Fruit fly (Drosophila melanogaster): Measurements from ENCODE around the gene RSG7.

DNA sequence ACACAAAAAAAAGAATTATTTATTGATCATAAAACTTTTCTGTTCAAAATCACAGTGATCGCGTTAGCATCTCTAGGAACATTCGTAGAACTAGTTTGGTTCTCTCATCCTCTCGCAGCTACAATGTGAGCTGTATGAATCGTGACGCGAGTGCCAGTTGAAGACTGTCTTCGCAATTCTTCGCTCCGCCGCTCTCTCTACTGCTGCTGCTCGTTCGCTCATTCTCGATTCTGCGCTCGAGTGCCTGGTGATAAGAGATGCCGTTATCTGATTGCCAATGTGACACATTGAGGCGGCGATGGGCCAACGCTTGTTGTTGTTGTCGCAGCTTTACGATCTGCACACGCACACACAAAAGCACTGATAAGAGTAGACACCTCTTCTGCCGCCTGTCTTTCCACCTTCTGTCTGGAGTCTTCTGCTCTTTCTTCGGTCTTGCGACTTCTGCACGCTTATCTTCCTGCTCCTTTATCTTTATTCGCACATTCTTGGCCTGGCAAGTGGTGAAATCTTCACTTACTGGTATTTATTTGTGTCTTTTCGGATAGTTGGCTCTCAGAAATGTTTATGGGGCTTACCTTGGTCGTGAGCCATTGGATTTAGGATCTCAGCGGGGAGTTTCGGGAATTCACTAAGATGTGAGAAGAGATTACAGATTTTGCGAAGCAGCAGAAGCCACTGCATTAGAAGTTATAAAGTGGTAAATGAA lies 8.0 kb downstream of the RSG7 start:
- TF ChIP-seq Dll (optimal IDR thresholded peaks at IDR 0.05) (no peak), psq (optimal IDR thresholded peaks at IDR 0.05) (no peak), usp (GFP tag; optimal IDR thresholded peaks at IDR 0.05) (no peak)
